Fruit fly (Drosophila melanogaster) whole organism, pupa: Measurements from ENCODE around the gene ZnT86D.

Source experiments
- CG10348 ChIP-seq: fragments of 200-800 bp; sonication (Bioruptor generic); IDR thresholded peaks from 2 replicates; pipeline ENCODE4 v1.3.6; 2022; ENCODE audit warnings: missing biosample characterization, missing genetic modification characterization
- CG12605 ChIP-seq: fragments of 200-800 bp; sonication (Bioruptor generic); IDR thresholded peaks from 2 replicates; pipeline ENCODE4 v1.3.6; 2022; ENCODE audit warnings: missing biosample characterization, missing genetic modification characterization
- CG14655 ChIP-seq: fragments of 200-800 bp; sonication (Bioruptor generic); optimal IDR thresholded peaks from 3 replicates; lab custom pipeline; 2017; ENCODE audit warnings: mild to moderate bottlenecking, missing biosample characterization, missing genetic modification reagents, missing genetic modification characterization
- CG32121 ChIP-seq: fragments of 200-800 bp; sonication (Bioruptor generic); IDR thresholded peaks from 2 replicates; pipeline ENCODE4 v1.3.6; 2022; ENCODE audit warnings: missing biosample characterization, missing genetic modification characterization
- CG34367 ChIP-seq: fragments of 200-800 bp; sonication (Bioruptor generic); optimal IDR thresholded peaks from 2 replicates; lab custom pipeline; 2018; ENCODE audit warnings: missing biosample characterization, mild to moderate bottlenecking, missing genetic modification characterization
- CG8301 ChIP-seq: fragments of 200-800 bp; sonication (Bioruptor generic); optimal IDR thresholded peaks from 2 replicates; lab custom pipeline; 2018; ENCODE audit warnings: missing biosample characterization, mild to moderate bottlenecking, missing genetic modification characterization
- D1 ChIP-seq: fragments of 200-800 bp; sonication (Bioruptor generic); optimal IDR thresholded peaks from 2 replicates; lab custom pipeline; 2018; ENCODE audit warnings: missing biosample characterization, mild to moderate bottlenecking, missing genetic modification characterization, moderate library complexity
- Ets98B ChIP-seq: fragments of 200-800 bp; sonication (Bioruptor generic); IDR thresholded peaks from 2 replicates; pipeline ENCODE4 v1.3.6; 2022; ENCODE audit warnings: missing biosample characterization, missing genetic modification characterization
- Snoo ChIP-seq: fragments of 200-800 bp; sonication (Bioruptor generic); optimal IDR thresholded peaks from 3 replicates; lab custom pipeline; 2017; ENCODE audit warnings: missing biosample characterization, mild to moderate bottlenecking, missing genetic modification characterization, inconsistent platforms

dm6 chr3R:11234918-11235371 is 20.6 kb upstream of the ZnT86D start, which contains the start of the genes Arfip and CG17721:
- TF ChIP-seq CG12605 (GFP tag; lab: Robert Waterston, UW) (no peak), CG32121 (GFP tag; lab: Robert Waterston, UW) (no peak), CG10348 (GFP tag; lab: Robert Waterston, UW) (no peak), CG14655 (no peak), Ets98B (GFP tag; lab: Robert Waterston, UW) (no peak), CG8301 (tag; lab: Kevin White, UChicago) (no peak), Snoo (tag; lab: Kevin White, UChicago) (no peak), D1 (tag; lab: Kevin White, UChicago) (no peak), CG34367 (tag; lab: Kevin White, UChicago) (no peak)
